Fruit fly (Drosophila melanogaster) whole organism, embryonic: ENCODE measurements around the gene cno.

Source experiments
- Adf1 ChIP-seq: fragments of 200-800 bp; sonication (Bioruptor generic); IDR thresholded peaks from 2 replicates; pipeline ENCODE4 v1.3.6; 2022; ENCODE audit warnings: missing biosample characterization, missing genetic modification characterization
- B-H2 ChIP-seq: fragments of 200-800 bp; sonication (Bioruptor generic); optimal IDR thresholded peaks from 2 replicates; lab custom pipeline; 2018; ENCODE audit warnings: missing biosample characterization, mild to moderate bottlenecking, missing genetic modification characterization
- CG10654 ChIP-seq: fragments of 200-800 bp; sonication (Bioruptor generic); optimal IDR thresholded peaks from 2 replicates; lab custom pipeline; 2016; ENCODE audit warnings: missing biosample characterization, missing genetic modification characterization
- CG11560 ChIP-seq: fragments of 200-800 bp; sonication (Bioruptor generic); IDR thresholded peaks from 3 replicates; pipeline ENCODE4 v1.3.6; 2022; ENCODE audit warnings: missing biosample characterization, missing genetic modification characterization
- CG13287 ChIP-seq: fragments of 200-800 bp; sonication (Bioruptor generic); IDR thresholded peaks from 2 replicates; pipeline ENCODE4 v1.3.6; 2022; ENCODE audit warnings: missing biosample characterization, missing genetic modification characterization; ENCODE audit not compliant: partially characterized antibody
- CG14710 ChIP-seq: fragments of 200-800 bp; sonication (Bioruptor generic); optimal IDR thresholded peaks from 3 replicates; lab custom pipeline; 2019; ENCODE audit warnings: missing biosample characterization, mild to moderate bottlenecking, missing genetic modification characterization, moderate library complexity
- CG15011 ChIP-seq: fragments of 200-800 bp; sonication (Bioruptor generic); optimal IDR thresholded peaks from 3 replicates; lab custom pipeline; 2018; ENCODE audit warnings: missing biosample characterization, mild to moderate bottlenecking, missing genetic modification characterization
- CG17328 ChIP-seq: fragments of 200-800 bp; sonication (Bioruptor generic); IDR thresholded peaks from 2 replicates; pipeline ENCODE4 v1.3.6; 2022; ENCODE audit warnings: missing biosample characterization, missing genetic modification characterization
- CG17359 ChIP-seq: fragments of 200-800 bp; sonication (Bioruptor generic); optimal IDR thresholded peaks from 3 replicates; lab custom pipeline; 2018; ENCODE audit warnings: missing biosample characterization, mild to moderate bottlenecking, missing genetic modification characterization, moderate library complexity
- CG18476 ChIP-seq: fragments of 200-800 bp; sonication (Bioruptor generic); optimal IDR thresholded peaks from 2 replicates; lab custom pipeline; 2016; ENCODE audit warnings: missing biosample characterization, mild to moderate bottlenecking, missing genetic modification characterization
- CG31224 ChIP-seq: fragments of 200-800 bp; sonication (Bioruptor generic); IDR thresholded peaks from 2 replicates; pipeline ENCODE4 v1.3.6; 2022; ENCODE audit warnings: missing biosample characterization, missing genetic modification characterization
- CG3281 ChIP-seq: fragments of 200-800 bp; sonication (Bioruptor generic); optimal IDR thresholded peaks from 3 replicates; lab custom pipeline; 2017; ENCODE audit warnings: missing biosample characterization, mild to moderate bottlenecking, missing genetic modification characterization
- CG4282 ChIP-seq: fragments of 200-800 bp; sonication (Bioruptor generic); optimal IDR thresholded peaks from 2 replicates; lab custom pipeline; 2016; ENCODE audit warnings: missing biosample characterization, missing genetic modification characterization
- CG7556 ChIP-seq: fragments of 200-800 bp; sonication (Bioruptor generic); optimal IDR thresholded peaks from 2 replicates; lab custom pipeline; 2017; ENCODE audit warnings: missing biosample characterization, mild to moderate bottlenecking, missing genetic modification characterization
- CG8281 ChIP-seq: fragments of 200-800 bp; sonication (Bioruptor generic); optimal IDR thresholded peaks from 2 replicates; lab custom pipeline; 2018; ENCODE audit warnings: missing biosample characterization, mild to moderate bottlenecking, missing genetic modification characterization, moderate library complexity
- CG9215 ChIP-seq: fragments of 200-800 bp; sonication (Bioruptor generic); IDR thresholded peaks from 2 replicates; pipeline ENCODE4 v1.3.6; 2022; ENCODE audit warnings: missing biosample characterization, missing genetic modification characterization
- Doc2 ChIP-seq: fragments of 200-800 bp; sonication (Bioruptor generic); IDR thresholded peaks from 2 replicates; pipeline ENCODE4 v1.3.6; 2022; ENCODE audit warnings: missing biosample characterization, missing genetic modification characterization
- ERR ChIP-seq: fragments of 200-800 bp; sonication (Bioruptor generic); optimal IDR thresholded peaks from 2 replicates; lab custom pipeline; 2016; ENCODE audit warnings: missing biosample characterization, missing genetic modification characterization
- Ets97D ChIP-seq: fragments of 200-800 bp; sonication (Bioruptor generic); optimal IDR thresholded peaks from 3 replicates; lab custom pipeline; 2016; ENCODE audit warnings: missing biosample characterization, missing genetic modification characterization
- H2.0 ChIP-seq: fragments of 200-800 bp; sonication (Bioruptor generic); IDR thresholded peaks from 2 replicates; pipeline ENCODE4 v1.3.6; 2022; ENCODE audit warnings: missing biosample characterization, missing genetic modification characterization
- HLH4C ChIP-seq: fragments of 200-800 bp; sonication (Bioruptor generic); IDR thresholded peaks from 3 replicates; pipeline ENCODE4 v1.3.6; 2022; ENCODE audit warnings: missing biosample characterization, missing genetic modification characterization; ENCODE audit not compliant: partially characterized antibody
- HmgD ChIP-seq: fragments of 200-800 bp; sonication (Bioruptor generic); optimal IDR thresholded peaks from 3 replicates; lab custom pipeline; 2016; ENCODE audit warnings: missing biosample characterization, missing genetic modification characterization
- Hmr ChIP-seq: fragments of 200-800 bp; sonication (Bioruptor generic); optimal IDR thresholded peaks from 3 replicates; lab custom pipeline; 2017; ENCODE audit warnings: mild to moderate bottlenecking, missing biosample characterization, missing genetic modification reagents, missing genetic modification characterization
- Lhr ChIP-seq: fragments of 200-800 bp; sonication (Bioruptor generic); optimal IDR thresholded peaks from 3 replicates; lab custom pipeline; 2017; ENCODE audit warnings: mild to moderate bottlenecking, missing biosample characterization, missing genetic modification reagents, missing genetic modification characterization
- NK7.1 ChIP-seq: fragments of 200-800 bp; sonication (Bioruptor generic); optimal IDR thresholded peaks from 3 replicates; lab custom pipeline; 2016; ENCODE audit warnings: missing biosample characterization, missing genetic modification characterization
- Oli ChIP-seq: fragments of 200-800 bp; sonication (Bioruptor generic); optimal IDR thresholded peaks from 2 replicates; lab custom pipeline; 2018; ENCODE audit warnings: missing biosample characterization, mild to moderate bottlenecking, missing genetic modification characterization, moderate library complexity
- Side ChIP-seq: fragments of 200-800 bp; sonication (Bioruptor generic); optimal IDR thresholded peaks from 2 replicates; lab custom pipeline; 2016; ENCODE audit warnings: missing biosample characterization, missing genetic modification characterization
- az2 ChIP-seq: fragments of 200-800 bp; sonication (Bioruptor generic); optimal IDR thresholded peaks from 3 replicates; lab custom pipeline; 2016; ENCODE audit warnings: missing biosample characterization, missing genetic modification characterization
- bcd ChIP-seq: fragments of 200-800 bp; sonication (Bioruptor generic); optimal IDR thresholded peaks from 2 replicates; lab custom pipeline; 2017; ENCODE audit warnings: missing biosample characterization, mild to moderate bottlenecking, missing genetic modification characterization
- br ChIP-seq: fragments of >200 bp; optimal IDR thresholded peaks from 2 replicates; lab custom pipeline; 2017
- bsh ChIP-seq, 2 experiments: fragments of 200-800 bp; sonication (Bioruptor generic); optimal IDR thresholded peaks; 2 replicates each; lab custom pipeline; 2017 to 2018; ENCODE audit warnings: mild to moderate bottlenecking in 2 of 2, missing biosample characterization in 2 of 2, missing genetic modification characterization in 2 of 2, moderate library complexity in 1 of 2
- cato ChIP-seq: fragments of 200-800 bp; sonication (Bioruptor generic); optimal IDR thresholded peaks from 2 replicates; lab custom pipeline; 2016; ENCODE audit warnings: missing biosample characterization, missing genetic modification characterization, borderline replicate concordance
- caup ChIP-seq: fragments of 200-800 bp; sonication (Bioruptor generic); optimal IDR thresholded peaks from 3 replicates; lab custom pipeline; 2017; ENCODE audit warnings: missing biosample characterization, mild to moderate bottlenecking, missing genetic modification characterization, moderate library complexity; ENCODE audit not compliant: severe bottlenecking
- crp ChIP-seq, 2 experiments: fragments of 200-800 bp; sonication (Bioruptor generic); optimal IDR thresholded peaks; 2 replicates in 1 of 2; 3 replicates in 1 of 2; lab custom pipeline; 2017; ENCODE audit warnings: missing biosample characterization in 2 of 2, missing genetic modification characterization in 2 of 2, mild to moderate bottlenecking in 1 of 2, moderate library complexity in 1 of 2
- ewg ChIP-seq: fragments of 200-800 bp; sonication (Bioruptor generic); optimal IDR thresholded peaks from 3 replicates; lab custom pipeline; 2017; ENCODE audit warnings: mild to moderate bottlenecking, missing biosample characterization, missing genetic modification reagents, missing genetic modification characterization
- gcm2 ChIP-seq: fragments of 200-800 bp; sonication (Bioruptor generic); optimal IDR thresholded peaks from 2 replicates; lab custom pipeline; 2016; ENCODE audit warnings: missing biosample characterization, missing genetic modification characterization
- gsb-n ChIP-seq: fragments of 200-800 bp; sonication (Bioruptor generic); optimal IDR thresholded peaks from 3 replicates; lab custom pipeline; 2018; ENCODE audit warnings: missing biosample characterization, mild to moderate bottlenecking, missing genetic modification characterization
- gt ChIP-seq: fragments of 200-800 bp; sonication (Bioruptor generic); IDR thresholded peaks from 2 replicates; pipeline ENCODE4 v1.3.6; 2022; ENCODE audit warnings: missing biosample characterization, missing genetic modification characterization
- her ChIP-seq: fragments of 200-800 bp; sonication (Bioruptor generic); optimal IDR thresholded peaks from 2 replicates; lab custom pipeline; 2016; ENCODE audit warnings: missing biosample characterization, missing genetic modification characterization
- hkb ChIP-seq, 2 experiments: fragments of 200-800 bp in 1 of 2; fragments of >200 bp in 1 of 2; sonication (Bioruptor generic) in 1 of 2; IDR thresholded peaks in 1 of 2; optimal IDR thresholded peaks in 1 of 2; 2 replicates each; pipeline versions ENCODE4 v1.3.6 to Lab custom; 2017 to 2022; ENCODE audit warnings: missing biosample characterization in 1 of 2, missing genetic modification characterization in 1 of 2
- inv ChIP-seq: fragments of 200-800 bp; sonication (Bioruptor generic); IDR thresholded peaks from 2 replicates; pipeline ENCODE4 v1.3.6; 2022; ENCODE audit warnings: missing biosample characterization, missing genetic modification characterization; ENCODE audit not compliant: partially characterized antibody
- p53 ChIP-seq: fragments of 200-800 bp; sonication (Bioruptor generic); optimal IDR thresholded peaks from 2 replicates; lab custom pipeline; 2016; ENCODE audit warnings: missing biosample characterization, missing genetic modification characterization
- pita ChIP-seq: fragments of 200-800 bp; sonication (Bioruptor generic); optimal IDR thresholded peaks from 2 replicates; lab custom pipeline; 2017; ENCODE audit warnings: missing biosample characterization, mild to moderate bottlenecking, missing genetic modification characterization
- run ChIP-seq: fragments of 200-800 bp; sonication (Bioruptor generic); optimal IDR thresholded peaks from 3 replicates; lab custom pipeline; 2018; ENCODE audit warnings: missing biosample characterization, mild to moderate bottlenecking, missing genetic modification characterization
- usp ChIP-seq: fragments of >200 bp; optimal IDR thresholded peaks from 2 replicates; lab custom pipeline; 2017; ENCODE audit warnings: missing biosample characterization, missing genetic modification characterization
- vnd ChIP-seq: fragments of 200-800 bp; sonication (Bioruptor generic); IDR thresholded peaks from 3 replicates; pipeline ENCODE4 v1.3.6; 2022; ENCODE audit warnings: missing biosample characterization, missing genetic modification characterization; ENCODE audit not compliant: partially characterized antibody
- zen2 ChIP-seq: fragments of 200-800 bp; sonication (Bioruptor generic); IDR thresholded peaks from 3 replicates; pipeline ENCODE4 v1.3.6; 2022; ENCODE audit warnings: missing biosample characterization, missing genetic modification characterization; ENCODE audit not compliant: partially characterized antibody

The cno gene

dm6 chr3R:5215334-5216307 lies 1.6 kb downstream of the cno start:
- peak; percentile 97 for TF ChIP-seq cato (GFP tag; lab: Kevin White, UChicago)
- TF ChIP-seq inv (GFP tag; lab: Robert Waterston, UW): no peak
- peak; percentile 93 for TF ChIP-seq az2 (GFP tag; lab: Kevin White, UChicago)
- peak; percentile 98 for TF ChIP-seq CG17328 (GFP tag; lab: Robert Waterston, UW)
- peak; percentile 99 for TF ChIP-seq Side (GFP tag; lab: Kevin White, UChicago)
- TF ChIP-seq CG7556: peak; percentile 93
- TF ChIP-seq crp (GFP tag; optimal IDR thresholded peaks at IDR 0.05; lab: Kevin White, UChicago): peak; percentile 25 to 74
- TF ChIP-seq ewg (GFP tag; lab: Kevin White, UChicago): peak; percentile 97
- peak; percentile 97 for TF ChIP-seq bcd (GFP tag; lab: Kevin White, UChicago)
- no peak for TF ChIP-seq zen2
- TF ChIP-seq CG31224 (GFP tag; lab: Robert Waterston, UW): peak; percentile 74
- peak; percentile 38; the same call in 1 of the 2 replicates for TF ChIP-seq CG9215 (GFP tag; lab: Robert Waterston, UW)
- TF ChIP-seq usp: no peak
- peak; percentile 82 for TF ChIP-seq H2.0 (GFP tag; lab: Robert Waterston, UW)
- peak; percentile 84 to 99 for TF ChIP-seq bsh (GFP tag; optimal IDR thresholded peaks at IDR 0.05; lab: Kevin White, UChicago)
- TF ChIP-seq Lhr (GFP tag; lab: Kevin White, UChicago): peak; percentile 99
- peak; percentile 93 for TF ChIP-seq run (tag; lab: Kevin White, UChicago)
- peak; percentile 96 for TF ChIP-seq ERR (GFP tag; lab: Kevin White, UChicago)
- peak; percentile 96 for TF ChIP-seq CG4282 (GFP tag; lab: Kevin White, UChicago)
- TF ChIP-seq her (GFP tag; lab: Kevin White, UChicago): peak; percentile 96
- peak; percentile 91 for TF ChIP-seq Ets97D (GFP tag; lab: Kevin White, UChicago)
- TF ChIP-seq CG10654: peak; percentile 99
- peak; percentile 93 for TF ChIP-seq caup (GFP tag; lab: Kevin White, UChicago)
- no peak for TF ChIP-seq CG13287 (GFP tag; lab: Robert Waterston, UW)
- TF ChIP-seq CG8281 (tag; lab: Kevin White, UChicago): peak; percentile 86
- TF ChIP-seq B-H2 (GFP tag; lab: Kevin White, UChicago): no peak
- TF ChIP-seq Oli (tag; lab: Kevin White, UChicago): peak; percentile 78
- TF ChIP-seq CG18476 (GFP tag; lab: Kevin White, UChicago): peak; percentile 98
- TF ChIP-seq HLH4C: no peak; the same call in 2 of the 3 replicates
- peak; percentile 94 for TF ChIP-seq gt
- peak; percentile 66 for TF ChIP-seq Hmr (GFP tag; lab: Kevin White, UChicago)
- TF ChIP-seq p53: peak; percentile 98
- peak; percentile 99 for TF ChIP-seq NK7.1 (GFP tag; lab: Kevin White, UChicago)
- TF ChIP-seq vnd: no peak
- TF ChIP-seq CG17359 (tag; lab: Kevin White, UChicago): peak; percentile 99
- TF ChIP-seq HmgD (GFP tag; lab: Kevin White, UChicago): peak; percentile 98
- TF ChIP-seq Adf1 (GFP tag; lab: Robert Waterston, UW): no peak
- TF ChIP-seq gsb-n (tag; lab: Kevin White, UChicago): peak; percentile 99
- no peak for TF ChIP-seq br
- TF ChIP-seq Doc2 (GFP tag; lab: Robert Waterston, UW): no peak
- TF ChIP-seq CG11560 (tag; lab: Robert Waterston, UW): peak; percentile 60; the same call in 1 of the 3 replicates
- no peak for TF ChIP-seq pita (GFP tag; lab: Kevin White, UChicago)
- peak; percentile 64 for TF ChIP-seq CG3281 (GFP tag; lab: Kevin White, UChicago)
- no peak for TF ChIP-seq hkb (optimal IDR thresholded peaks at IDR 0.05; lab: Kevin White, UChicago)
- peak; percentile 98 for TF ChIP-seq hkb (GFP tag; IDR thresholded peaks at IDR 0.05; lab: Robert Waterston, UW)
- TF ChIP-seq CG14710 (tag; lab: Kevin White, UChicago): peak; percentile 98
- peak; percentile 89 for TF ChIP-seq gcm2 (GFP tag; lab: Kevin White, UChicago)
- peak; percentile 93 for TF ChIP-seq CG15011 (GFP tag; lab: Kevin White, UChicago)
